Worm (Caenorhabditis elegans) whole organism, L4 larva: ENCODE results near the gene Y39A1A.10.

Experiments used
- F37D6.2 ChIP-seq: sonication (generic microtip); optimal IDR thresholded peaks from 2 replicates; lab custom pipeline; 2016; ENCODE audit warnings: mild to moderate bottlenecking, missing genetic modification characterization, missing compliant biosample characterization
- aha-1 ChIP-seq: fragments of 150-350 bp; peaks from one replicate; lab custom pipeline; 2014; ENCODE audit warnings: missing biosample characterization, missing genetic modification characterization
- daf-12 ChIP-seq: fragments of 150-350 bp; optimal IDR thresholded peaks from 2 replicates; lab custom pipeline; 2014; ENCODE audit warnings: missing biosample characterization, missing genetic modification reagents, missing genetic modification characterization
- daf-16 ChIP-seq, 3 experiments: sonication (generic microtip); optimal IDR thresholded peaks; 2 replicates each; lab custom pipeline; 2016 to 2017; ENCODE audit warnings: missing genetic modification characterization in 3 of 3, missing genetic modification reagents in 3 of 3, mild to moderate bottlenecking in 2 of 3, missing compliant biosample characterization in 2 of 3, missing biosample characterization in 1 of 3, moderate library complexity in 1 of 3
- dve-1 ChIP-seq: sonication (generic microtip); optimal IDR thresholded peaks from 2 replicates; lab custom pipeline; 2017; ENCODE audit warnings: antibody characterized with exemption, mild to moderate bottlenecking, missing genetic modification characterization, missing compliant biosample characterization; ENCODE audit not compliant: insufficient read depth
- egl-27 ChIP-seq: sonication (generic microtip); optimal IDR thresholded peaks from 3 replicates; lab custom pipeline; 2017; ENCODE audit warnings: missing biosample characterization, missing genetic modification reagents, missing genetic modification characterization
- hif-1 ChIP-seq, 2 experiments: sonication (generic microtip); optimal IDR thresholded peaks; 2 replicates each; lab custom pipeline; 2016 to 2017; ENCODE audit warnings: missing compliant biosample characterization in 2 of 2, missing genetic modification characterization in 2 of 2, missing genetic modification reagents in 2 of 2, missing genotype in 2 of 2, mild to moderate bottlenecking in 1 of 2
- hlh-11 ChIP-seq: fragments of 200-800 bp; sonication (Bioruptor generic); optimal IDR thresholded peaks from 2 replicates; lab custom pipeline; 2018; ENCODE audit warnings: mild to moderate bottlenecking, missing genetic modification characterization, missing compliant biosample characterization
- hlh-30 ChIP-seq: sonication (generic microtip); optimal IDR thresholded peaks from 2 replicates; lab custom pipeline; 2017; ENCODE audit warnings: antibody characterized with exemption, mild to moderate bottlenecking, missing genetic modification characterization, missing compliant biosample characterization; ENCODE audit not compliant: insufficient read depth
- lin-1 ChIP-seq: fragments of 200-800 bp; sonication (Bioruptor generic); IDR thresholded peaks from 2 replicates; pipeline ENCODE4 v1.3.6; 2022; ENCODE audit warnings: missing genetic modification reagents, missing genetic modification characterization, missing compliant biosample characterization
- lin-38 ChIP-seq: fragments of 200-800 bp; sonication (Bioruptor generic); IDR thresholded peaks from 2 replicates; pipeline ENCODE4 v1.3.6; 2022; ENCODE audit warnings: missing genetic modification reagents, missing genetic modification characterization, missing compliant biosample characterization
- lsy-2 ChIP-seq, 2 experiments: fragments of 150-350 bp in 1 of 2; sonication (generic microtip) in 1 of 2; optimal IDR thresholded peaks; 2 replicates each; lab custom pipeline; 2014 to 2017; ENCODE audit warnings: missing biosample characterization in 2 of 2, missing genetic modification characterization in 2 of 2
- mdl-1 ChIP-seq, 2 experiments: fragments of 150-350 bp in 1 of 2; sonication (generic microtip) in 1 of 2; optimal IDR thresholded peaks; 2 replicates each; lab custom pipeline; 2014 to 2017; ENCODE audit warnings: missing biosample characterization in 2 of 2, missing genetic modification characterization in 2 of 2
- mep-1 ChIP-seq: fragments of 150-350 bp; sonication (generic microtip); optimal IDR thresholded peaks from 3 replicates; lab custom pipeline; 2014; ENCODE audit warnings: missing biosample characterization, missing genetic modification characterization
- mes-2 ChIP-seq: sonication (generic microtip); optimal IDR thresholded peaks from 2 replicates; lab custom pipeline; 2016; ENCODE audit warnings: missing genotype, mild to moderate bottlenecking, missing genetic modification characterization, missing compliant biosample characterization; ENCODE audit not compliant: poor library complexity, severe bottlenecking
- mxl-2 ChIP-seq: fragments of 200-800 bp; sonication (Bioruptor generic); conservative IDR thresholded peaks from 2 replicates; pipeline ENCODE4 v1.3.6; 2022; ENCODE audit warnings: missing genetic modification reagents, missing genetic modification characterization, missing compliant biosample characterization
- mxl-3 ChIP-seq: fragments of 200-800 bp; sonication (Bioruptor generic); optimal IDR thresholded peaks from 2 replicates; lab custom pipeline; 2018; ENCODE audit warnings: mild to moderate bottlenecking, missing genetic modification characterization, missing compliant biosample characterization
- nhr-10 ChIP-seq: fragments of 150-350 bp; optimal IDR thresholded peaks from 2 replicates; lab custom pipeline; 2014; ENCODE audit warnings: missing biosample characterization, missing genetic modification characterization
- nhr-111 ChIP-seq: fragments of 200-800 bp; sonication (Bioruptor generic); optimal IDR thresholded peaks from 2 replicates; lab custom pipeline; 2018; ENCODE audit warnings: mild to moderate bottlenecking, missing genetic modification characterization, missing compliant biosample characterization
- nhr-25 ChIP-seq: sonication (generic microtip); optimal IDR thresholded peaks from 2 replicates; lab custom pipeline; 2017; ENCODE audit warnings: missing genetic modification characterization, mild to moderate bottlenecking, missing compliant biosample characterization, antibody characterized with exemption, moderate library complexity, borderline replicate concordance; ENCODE audit not compliant: insufficient read depth
- nhr-28 ChIP-seq: fragments of 150-350 bp; optimal IDR thresholded peaks from 2 replicates; lab custom pipeline; 2014; ENCODE audit warnings: missing biosample characterization, missing genetic modification characterization
- nhr-42 ChIP-seq: fragments of 200-800 bp; sonication (Bioruptor generic); IDR thresholded peaks from 2 replicates; pipeline ENCODE4 v1.3.6; 2022; ENCODE audit warnings: missing genetic modification characterization, missing compliant biosample characterization
- nhr-6 ChIP-seq: fragments of 150-350 bp; optimal IDR thresholded peaks from 2 replicates; lab custom pipeline; 2014; ENCODE audit warnings: missing biosample characterization, missing genetic modification characterization
- pha-4 ChIP-seq, 2 experiments: fragments of 150-350 bp in 1 of 2; fragments of 200-800 bp in 1 of 2; sonication (Bioruptor generic) in 1 of 2; IDR thresholded peaks in 1 of 2; optimal IDR thresholded peaks in 1 of 2; 2 replicates each; pipeline versions ENCODE4 v1.3.6 to Lab custom; 2014 to 2022; ENCODE audit warnings: missing genetic modification characterization in 2 of 2, missing genetic modification reagents in 2 of 2, missing biosample characterization in 1 of 2, missing compliant biosample characterization in 1 of 2
- php-3 ChIP-seq: fragments of 200-800 bp; sonication (Bioruptor generic); IDR thresholded peaks from 2 replicates; pipeline ENCODE4 v1.3.6; 2022; ENCODE audit warnings: missing genetic modification reagents, missing genetic modification characterization, missing compliant biosample characterization
- unc-62 ChIP-seq, 3 experiments: fragments of 150-350 bp in 1 of 3; sonication (generic microtip); optimal IDR thresholded peaks in 2 of 3; peaks in 1 of 3; 1 replicate in 1 of 3; 2 replicates in 2 of 3; lab custom pipeline; 2014 to 2017; ENCODE audit warnings: missing biosample characterization in 3 of 3, missing genetic modification characterization in 3 of 3, missing genetic modification reagents in 3 of 3, missing genotype in 1 of 3
- vab-7 ChIP-seq: fragments of 200-800 bp; sonication (Bioruptor generic); IDR thresholded peaks from 2 replicates; pipeline ENCODE4 v1.3.6; 2022; ENCODE audit warnings: missing genetic modification reagents, missing genetic modification characterization, missing compliant biosample characterization

Gene Y39A1A.10

DNA sequence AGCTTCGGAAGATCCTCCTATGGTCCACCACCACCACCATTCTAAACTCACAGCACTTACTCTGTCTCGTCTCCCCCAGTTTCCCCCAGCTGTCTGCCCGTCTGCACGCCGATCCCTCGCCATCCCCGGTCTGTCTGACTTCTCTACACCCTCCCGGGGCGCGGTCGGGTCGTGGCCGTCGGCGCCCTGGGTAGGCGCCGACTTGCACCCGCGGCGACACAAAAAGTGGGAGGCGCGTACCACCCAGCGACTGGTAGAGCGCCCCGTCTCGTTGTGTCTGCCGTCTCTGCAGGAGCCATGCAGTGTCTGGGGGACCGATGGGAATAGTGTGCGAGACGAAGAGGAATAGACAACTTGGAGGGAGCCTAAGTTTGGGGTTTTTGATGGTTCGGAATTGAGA, 1.5 kb downstream of the Y39A1A.10 start (continued):
- TF ChIP-seq mxl-3 (GFP tag; lab: Kevin White, UChicago) (peak; percentile 90), mxl-2 (GFP tag; lab: Robert Waterston, UW) (no peak), lin-1 (GFP tag; lab: Robert Waterston, UW) (peak; percentile 64; the same call in 1 of the 2 replicates), egl-27 (tag; lab: Kevin White, UChicago) (no peak), nhr-10 (peak; percentile 86), daf-12 (tag; lab: Kevin White, UChicago) (no peak), aha-1 (tag; lab: Kevin White, UChicago) (peak; percentile 99), php-3 (GFP tag; lab: Robert Waterston, UW) (peak; percentile 72; the same call in 1 of the 2 replicates)

DNA sequence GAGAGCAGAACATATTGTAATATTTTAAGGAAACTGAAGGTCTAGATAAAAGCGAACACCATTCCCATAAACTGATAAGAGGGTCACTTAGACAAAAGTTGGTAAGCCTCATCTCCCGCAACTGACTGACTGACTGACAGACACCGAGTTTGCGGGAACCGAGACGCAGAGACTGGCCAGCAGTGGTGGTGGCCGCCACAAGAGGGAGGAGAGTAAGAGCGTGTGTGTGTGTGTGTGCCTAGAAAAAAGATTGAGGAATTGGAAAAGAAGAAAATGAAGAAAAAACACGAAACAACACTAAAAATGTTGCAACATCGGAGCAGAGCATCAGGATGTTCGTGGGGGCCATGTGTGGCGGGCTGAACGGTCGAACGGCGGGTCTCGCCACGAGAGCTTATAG, 2.0 kb downstream of the Y39A1A.10 start:
- TF ChIP-seq mdl-1 (tag; optimal IDR thresholded peaks at IDR 0.05; lab: Kevin White, UChicago), result peak in 1 of 2 experiments; percentile 39
- peak; percentile 92 for TF ChIP-seq aha-1 (tag; lab: Kevin White, UChicago)
- peak; percentile 10 for TF ChIP-seq nhr-28 (tag; lab: Kevin White, UChicago)
- peak; percentile 33 for TF ChIP-seq hlh-30 (tag; lab: Kevin White, UChicago)
- peak; percentile 38 for TF ChIP-seq mes-2 (tag; lab: Kevin White, UChicago)
- no peak for TF ChIP-seq nhr-25 (tag; lab: Kevin White, UChicago)
- TF ChIP-seq lin-38 (GFP tag; lab: Robert Waterston, UW), result no peak
- peak in 1 of 2 experiments; percentile 71 for TF ChIP-seq unc-62 (GFP tag; optimal IDR thresholded peaks at IDR 0.05 in 1 of 2; lab: Kevin White, UChicago)
- no peak for TF ChIP-seq unc-62 (tag; optimal IDR thresholded peaks at IDR 0.05; lab: Kevin White, UChicago)

DNA sequence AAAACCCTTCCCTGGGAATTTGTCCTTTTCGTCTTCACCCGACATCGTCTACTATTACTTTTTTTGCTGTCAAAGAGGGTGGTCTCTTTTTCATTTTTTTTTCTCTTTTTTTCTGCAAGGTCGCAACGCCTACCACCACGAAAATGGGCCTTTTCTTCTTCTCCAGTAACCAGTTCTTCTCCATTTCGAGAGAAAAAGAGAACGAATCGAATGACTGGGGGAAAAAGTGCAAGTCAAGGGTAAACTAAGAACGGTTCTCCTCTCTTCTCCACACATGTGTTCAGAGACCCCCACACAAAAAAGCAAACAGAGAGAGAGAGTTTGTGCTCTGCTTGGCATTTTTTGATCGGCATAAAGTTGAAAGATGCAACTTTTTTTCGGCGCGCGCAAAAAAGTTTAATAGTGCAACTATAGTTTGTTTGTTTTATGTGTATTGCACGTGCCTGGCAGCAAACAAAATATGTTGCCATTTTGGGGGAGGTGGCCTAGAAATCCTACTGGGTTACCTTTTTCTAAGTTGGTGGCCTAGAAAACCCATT, 4.0 kb downstream of the Y39A1A.10 start:
- TF ChIP-seq nhr-28 (tag; lab: Kevin White, UChicago) (peak; percentile 43), mep-1 (peak; percentile 27), mes-2 (tag; lab: Kevin White, UChicago) (peak; percentile 1), nhr-6 (tag; lab: Kevin White, UChicago) (peak; percentile 34), vab-7 (GFP tag; lab: Robert Waterston, UW) (no peak), nhr-25 (tag; lab: Kevin White, UChicago) (peak; percentile 62), lsy-2 (tag; optimal IDR thresholded peaks at IDR 0.05; lab: Kevin White, UChicago) (peak in 1 of 2 experiments; percentile 30), hif-1 (tag; optimal IDR thresholded peaks at IDR 0.05; lab: Kevin White, UChicago) (peak in 1 of 2 experiments; percentile 12), hlh-11 (peak; percentile 36), nhr-111 (GFP tag; lab: Kevin White, UChicago) (no peak), mdl-1 (tag; optimal IDR thresholded peaks at IDR 0.05; lab: Kevin White, UChicago) (peak; percentile 10 to 59), hlh-30 (tag; lab: Kevin White, UChicago) (peak; percentile 42), F37D6.2 (tag; lab: Kevin White, UChicago) (no peak), nhr-42 (GFP tag; lab: Robert Waterston, UW) (no peak), dve-1 (tag; lab: Kevin White, UChicago) (peak; percentile 23), pha-4 (GFP tag; IDR thresholded peaks at IDR 0.05; lab: Robert Waterston, UW) (no peak; the same call in 1 of the 2 replicates), pha-4 (tag; optimal IDR thresholded peaks at IDR 0.05; lab: Kevin White, UChicago) (peak; percentile 79)
- TF ChIP-seq, all 104 proteins: peak for 12

ce11 chrIII:10637933-10638332, 5.4 kb downstream of the Y39A1A.10 start:
- peak in 1 of 2 experiments; percentile 92 for TF ChIP-seq unc-62 (GFP tag; optimal IDR thresholded peaks at IDR 0.05 in 1 of 2; lab: Kevin White, UChicago)
- TF ChIP-seq unc-62 (tag; optimal IDR thresholded peaks at IDR 0.05; lab: Kevin White, UChicago), result no peak
- no peak for TF ChIP-seq mxl-2 (GFP tag; lab: Robert Waterston, UW)

DNA sequence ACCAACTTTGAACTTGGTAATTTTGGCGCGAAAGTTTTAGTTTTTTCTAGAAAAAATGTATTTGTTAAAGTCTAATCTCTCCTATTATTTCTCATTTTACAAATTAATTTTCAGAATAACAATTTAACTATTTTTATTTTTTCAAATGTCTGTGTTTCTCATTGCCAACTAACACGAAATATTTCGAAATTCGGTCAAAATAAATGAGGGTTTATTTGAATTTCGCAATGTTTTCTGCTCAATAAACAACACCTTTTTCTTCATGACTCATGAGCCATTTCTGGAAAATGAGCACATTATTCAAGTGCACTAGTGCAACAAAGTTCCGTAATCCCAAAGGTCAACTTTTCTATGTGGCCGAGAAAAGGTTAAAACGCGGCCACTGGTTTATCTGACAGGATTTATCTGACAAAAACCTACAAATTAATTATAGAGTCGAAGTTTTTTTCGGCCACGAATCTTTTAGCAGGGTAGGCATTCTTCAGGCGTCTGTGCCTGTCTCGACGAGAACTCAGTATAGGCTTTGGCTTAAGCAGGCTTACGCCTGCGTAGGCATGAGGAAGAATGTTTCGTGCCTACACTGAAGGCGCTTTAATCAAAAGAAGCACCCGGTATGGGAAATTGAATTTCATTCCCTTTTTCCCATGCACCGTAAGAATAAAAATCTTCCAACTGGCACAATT, 6.0 kb downstream of the Y39A1A.10 start, which contains the start of gene Y39A1A.27:
Gene Y39A1A.27, plus strand, starts transcription at position 633 of the 683 bp plus-strand sequence.
- TF ChIP-seq aha-1 (tag; lab: Kevin White, UChicago) (peak; percentile 18), daf-16 (GFP tag; optimal IDR thresholded peaks at IDR 0.05; lab: Kevin White, UChicago) (no peak), daf-16 (tag; optimal IDR thresholded peaks at IDR 0.05; lab: Kevin White, UChicago) (no peak)
